Fruit fly (Drosophila melanogaster) whole organism, embryonic: ENCODE measurements around the gene CG31467.

Experiments
- ATbp ChIP-seq: fragments of 200-800 bp; sonication (Bioruptor generic); optimal IDR thresholded peaks from 2 replicates; lab custom pipeline; 2017; ENCODE audit warnings: missing biosample characterization, mild to moderate bottlenecking, missing genetic modification characterization, missing genetic modification reagents
- C15 ChIP-seq: fragments of 200-800 bp; sonication (Bioruptor generic); IDR thresholded peaks from 3 replicates; pipeline ENCODE4 v1.3.6; 2022; ENCODE audit warnings: missing biosample characterization, missing genetic modification characterization
- CG10209 ChIP-seq: fragments of 200-800 bp; sonication (Bioruptor generic); optimal IDR thresholded peaks from 3 replicates; lab custom pipeline; 2017; ENCODE audit warnings: missing biosample characterization, mild to moderate bottlenecking, missing genetic modification characterization, missing genetic modification reagents
- CG11085 ChIP-seq: fragments of 200-800 bp; sonication (Bioruptor generic); IDR thresholded peaks from 2 replicates; pipeline ENCODE4 v1.3.6; 2022; ENCODE audit warnings: missing biosample characterization, missing genetic modification characterization
- CG11723 ChIP-seq: fragments of 200-800 bp; sonication (Bioruptor generic); optimal IDR thresholded peaks from 2 replicates; lab custom pipeline; 2017; ENCODE audit warnings: missing biosample characterization, mild to moderate bottlenecking, missing genetic modification characterization
- CG13296 ChIP-seq: fragments of 200-800 bp; sonication (Bioruptor generic); optimal IDR thresholded peaks from 3 replicates; lab custom pipeline; 2018; ENCODE audit warnings: missing biosample characterization, mild to moderate bottlenecking, missing genetic modification characterization
- CG13424 ChIP-seq: fragments of 200-800 bp; sonication (Bioruptor generic); optimal IDR thresholded peaks from 2 replicates; lab custom pipeline; 2019; ENCODE audit warnings: missing biosample characterization, mild to moderate bottlenecking, missing genetic modification characterization, moderate library complexity
- CG15269 ChIP-seq: fragments of 200-800 bp; sonication (Bioruptor generic); optimal IDR thresholded peaks from 2 replicates; lab custom pipeline; 2018; ENCODE audit warnings: missing biosample characterization, mild to moderate bottlenecking, missing genetic modification characterization, moderate library complexity
- CG17328 ChIP-seq: fragments of 200-800 bp; sonication (Bioruptor generic); IDR thresholded peaks from 2 replicates; pipeline ENCODE4 v1.3.6; 2022; ENCODE audit warnings: missing biosample characterization, missing genetic modification characterization
- CG18476 ChIP-seq: fragments of 200-800 bp; sonication (Bioruptor generic); optimal IDR thresholded peaks from 2 replicates; lab custom pipeline; 2016; ENCODE audit warnings: missing biosample characterization, mild to moderate bottlenecking, missing genetic modification characterization
- CG2120 ChIP-seq: fragments of 200-800 bp; sonication (Bioruptor generic); optimal IDR thresholded peaks from 3 replicates; lab custom pipeline; 2016; ENCODE audit warnings: missing biosample characterization, missing genetic modification characterization
- CG2199 ChIP-seq: fragments of 200-800 bp; sonication (Bioruptor generic); IDR thresholded peaks from 3 replicates; pipeline ENCODE4 v1.3.6; 2022; ENCODE audit warnings: missing biosample characterization, missing genetic modification characterization
- CG2712 ChIP-seq: fragments of 200-800 bp; optimal IDR thresholded peaks from 3 replicates; lab custom pipeline; 2019; ENCODE audit warnings: missing biosample characterization, mild to moderate bottlenecking, missing genetic modification characterization, moderate library complexity
- CG30020 ChIP-seq: fragments of 200-800 bp; optimal IDR thresholded peaks from 2 replicates; lab custom pipeline; 2019; ENCODE audit warnings: missing biosample characterization, mild to moderate bottlenecking, missing genetic modification characterization, moderate library complexity
- CG30403 ChIP-seq: fragments of 200-800 bp; sonication (Bioruptor generic); optimal IDR thresholded peaks from 3 replicates; lab custom pipeline; 2016; ENCODE audit warnings: missing biosample characterization, missing genetic modification characterization
- CG34224 ChIP-seq: fragments of 200-800 bp; sonication (Bioruptor generic); IDR thresholded peaks from 3 replicates; pipeline ENCODE4 v1.3.6; 2022; ENCODE audit warnings: missing biosample characterization, missing genetic modification characterization; ENCODE audit not compliant: partially characterized antibody
- CG3838 ChIP-seq: fragments of 200-800 bp; sonication (Bioruptor generic); optimal IDR thresholded peaks from 3 replicates; lab custom pipeline; 2016; ENCODE audit warnings: missing biosample characterization, missing genetic modification characterization
- CG4282 ChIP-seq: fragments of 200-800 bp; sonication (Bioruptor generic); optimal IDR thresholded peaks from 2 replicates; lab custom pipeline; 2016; ENCODE audit warnings: missing biosample characterization, missing genetic modification characterization
- CG4820 ChIP-seq: fragments of 200-800 bp; sonication (Bioruptor generic); optimal IDR thresholded peaks from 3 replicates; lab custom pipeline; 2016; ENCODE audit warnings: missing biosample characterization, missing genetic modification characterization
- CG5180 ChIP-seq: fragments of 200-800 bp; sonication (Bioruptor generic); optimal IDR thresholded peaks from 3 replicates; lab custom pipeline; 2017; ENCODE audit warnings: missing biosample characterization, missing genetic modification characterization, mild to moderate bottlenecking, moderate library complexity, missing genetic modification reagents
- CG8359 ChIP-seq: fragments of 200-800 bp; sonication (Bioruptor generic); optimal IDR thresholded peaks from 2 replicates; lab custom pipeline; 2017; ENCODE audit warnings: missing biosample characterization, mild to moderate bottlenecking, missing genetic modification characterization, borderline replicate concordance
- CG9609 ChIP-seq: fragments of 200-800 bp; sonication (Bioruptor generic); optimal IDR thresholded peaks from 3 replicates; lab custom pipeline; 2016; ENCODE audit warnings: missing biosample characterization, missing genetic modification characterization
- Dbx ChIP-seq: fragments of 200-800 bp; sonication (Bioruptor generic); IDR thresholded peaks from 3 replicates; pipeline ENCODE4 v1.3.6; 2022; ENCODE audit warnings: missing biosample characterization, missing genetic modification characterization
- GATAe ChIP-seq: fragments of 200-800 bp; sonication (Bioruptor generic); conservative IDR thresholded peaks from 2 replicates; pipeline ENCODE4 v1.3.6; 2022; ENCODE audit warnings: missing biosample characterization, missing genetic modification characterization
- Gsc ChIP-seq: fragments of 200-800 bp; sonication (Bioruptor generic); IDR thresholded peaks from 2 replicates; pipeline ENCODE4 v1.3.6; 2022; ENCODE audit warnings: missing biosample characterization, missing genetic modification characterization
- HHEX ChIP-seq: fragments of 200-800 bp; sonication (Bioruptor generic); optimal IDR thresholded peaks from 3 replicates; lab custom pipeline; 2017; ENCODE audit warnings: missing biosample characterization, mild to moderate bottlenecking, missing genetic modification characterization, missing genetic modification reagents
- Hr78 ChIP-seq, 2 experiments: fragments of 200-800 bp in 1 of 2; fragments of >200 bp in 1 of 2; sonication (Bioruptor generic) in 1 of 2; optimal IDR thresholded peaks; 2 replicates each; lab custom pipeline; 2017 to 2019; ENCODE audit warnings: missing biosample characterization in 2 of 2, missing genetic modification characterization in 2 of 2, mild to moderate bottlenecking in 1 of 2, moderate library complexity in 1 of 2
- Mrtf ChIP-seq: fragments of 200-800 bp; sonication (Bioruptor generic); IDR thresholded peaks from 3 replicates; pipeline ENCODE4 v1.3.6; 2022; ENCODE audit warnings: missing biosample characterization, missing genetic modification characterization
- NFAT ChIP-seq: fragments of 200-800 bp; sonication (Bioruptor generic); IDR thresholded peaks from 2 replicates; pipeline ENCODE4 v1.3.6; 2022; ENCODE audit warnings: missing biosample characterization, missing genetic modification characterization
- Ptx1 ChIP-seq: fragments of 200-800 bp; sonication (Bioruptor generic); IDR thresholded peaks from 2 replicates; pipeline ENCODE4 v1.3.6; 2022; ENCODE audit warnings: missing biosample characterization, missing genetic modification characterization
- Sox102F ChIP-seq: fragments of 200-800 bp; sonication (Bioruptor generic); optimal IDR thresholded peaks from 2 replicates; lab custom pipeline; 2018; ENCODE audit warnings: missing biosample characterization, mild to moderate bottlenecking, missing genetic modification characterization, moderate library complexity
- Xbp1 ChIP-seq: fragments of 200-800 bp; sonication (Bioruptor generic); optimal IDR thresholded peaks from 3 replicates; lab custom pipeline; 2016; ENCODE audit warnings: missing biosample characterization, mild to moderate bottlenecking, missing genetic modification characterization
- az2 ChIP-seq: fragments of 200-800 bp; sonication (Bioruptor generic); optimal IDR thresholded peaks from 3 replicates; lab custom pipeline; 2016; ENCODE audit warnings: missing biosample characterization, missing genetic modification characterization
- bowl ChIP-seq: fragments of 200-800 bp; sonication (Bioruptor generic); IDR thresholded peaks from 2 replicates; pipeline ENCODE4 v1.3.6; 2022; ENCODE audit warnings: missing biosample characterization, missing genetic modification characterization
- ci ChIP-seq: fragments of 200-800 bp; sonication (Bioruptor generic); IDR thresholded peaks from 3 replicates; pipeline ENCODE4 v1.3.6; 2022; ENCODE audit warnings: missing biosample characterization, missing genetic modification characterization
- dysf ChIP-seq: fragments of 200-800 bp; sonication (Bioruptor generic); IDR thresholded peaks from 3 replicates; pipeline ENCODE4 v1.3.6; 2022; ENCODE audit warnings: missing biosample characterization, missing genetic modification characterization
- emc ChIP-seq: fragments of 200-800 bp; sonication (Bioruptor generic); optimal IDR thresholded peaks from 2 replicates; lab custom pipeline; 2016; ENCODE audit warnings: missing biosample characterization, missing genetic modification characterization
- esg ChIP-seq: fragments of 200-800 bp; sonication (Bioruptor generic); conservative IDR thresholded peaks from 2 replicates; pipeline ENCODE4 v1.3.6; 2022; ENCODE audit warnings: missing biosample characterization, missing genetic modification characterization
- grau ChIP-seq: fragments of 200-800 bp; optimal IDR thresholded peaks from 3 replicates; lab custom pipeline; 2019; ENCODE audit warnings: missing biosample characterization, mild to moderate bottlenecking, missing genetic modification characterization, moderate library complexity
- lilli ChIP-seq: fragments of 200-800 bp; sonication (Bioruptor generic); optimal IDR thresholded peaks from 3 replicates; lab custom pipeline; 2016; ENCODE audit warnings: missing biosample characterization, missing genetic modification characterization
- run ChIP-seq: fragments of 200-800 bp; sonication (Bioruptor generic); optimal IDR thresholded peaks from 3 replicates; lab custom pipeline; 2018; ENCODE audit warnings: missing biosample characterization, mild to moderate bottlenecking, missing genetic modification characterization
- seq ChIP-seq: fragments of 200-800 bp; sonication (Bioruptor generic); IDR thresholded peaks from 2 replicates; pipeline ENCODE4 v1.3.6; 2022; ENCODE audit warnings: missing biosample characterization, missing genetic modification characterization
- slou ChIP-seq: fragments of 200-800 bp; sonication (Bioruptor generic); optimal IDR thresholded peaks from 3 replicates; lab custom pipeline; 2016; ENCODE audit warnings: missing biosample characterization, missing genetic modification characterization
- sug ChIP-seq: fragments of 200-800 bp; optimal IDR thresholded peaks from 2 replicates; lab custom pipeline; 2019; ENCODE audit warnings: missing biosample characterization, mild to moderate bottlenecking, missing genetic modification characterization, moderate library complexity
- tap ChIP-seq: fragments of 200-800 bp; optimal IDR thresholded peaks from 3 replicates; lab custom pipeline; 2019; ENCODE audit warnings: missing biosample characterization, mild to moderate bottlenecking, missing genetic modification characterization, moderate library complexity
- unc-4 ChIP-seq: fragments of 200-800 bp; sonication (Bioruptor generic); IDR thresholded peaks from 2 replicates; pipeline ENCODE4 v1.3.6; 2022; ENCODE audit warnings: missing biosample characterization, missing genetic modification characterization; ENCODE audit not compliant: partially characterized antibody
- vnd ChIP-seq: fragments of 200-800 bp; sonication (Bioruptor generic); IDR thresholded peaks from 3 replicates; pipeline ENCODE4 v1.3.6; 2022; ENCODE audit warnings: missing biosample characterization, missing genetic modification characterization; ENCODE audit not compliant: partially characterized antibody
- vvl ChIP-seq: fragments of 200-800 bp; sonication (Bioruptor generic); IDR thresholded peaks from 2 replicates; pipeline ENCODE4 v1.3.6; 2022; ENCODE audit warnings: missing biosample characterization, missing genetic modification characterization

CG31467 gene

dm6 chr3R:10678935-10679565, 27.6 kb downstream of the CG31467 start (continued):
- TF ChIP-seq CG17328 (GFP tag; lab: Robert Waterston, UW) (peak; percentile 55), CG2712 (peak; percentile 22), CG2120 (peak; percentile 31), ci (GFP tag; lab: Robert Waterston, UW) (0 out of 3 replicates have a peak, but pooled peaks have one; percentile 26), Xbp1 (GFP tag; lab: Kevin White, UChicago) (peak; percentile 25), CG30403 (peak; percentile 12), lilli (GFP tag; lab: Kevin White, UChicago) (peak; percentile 5), CG10209 (peak; percentile 3), CG15269 (tag; lab: Kevin White, UChicago) (peak; percentile 24), grau (peak; percentile 27), sug (tag; lab: Kevin White, UChicago) (peak; percentile 13), NFAT (GFP tag; lab: Robert Waterston, UW) (no peak), vvl (0 out of 2 replicates have a peak, but pooled peaks have one; percentile 6), Ptx1 (GFP tag; lab: Robert Waterston, UW) (peak; percentile 25; the same call in 1 of the 2 replicates), Sox102F (GFP tag; lab: Kevin White, UChicago) (peak; percentile 27), Hr78 (GFP tag; optimal IDR thresholded peaks at IDR 0.05; lab: Kevin White, UChicago) (peak in 1 of 2 experiments; percentile 3), esg (0 out of 2 replicates have a peak, but pooled peaks have one; percentile 7)

- TF ChIP-seq run (tag; lab: Kevin White, UChicago) (no peak), CG30020 (tag; lab: Kevin White, UChicago) (no peak), CG8359 (GFP tag; lab: Kevin White, UChicago) (no peak), CG9609 (no peak), slou (no peak), CG13296 (GFP tag; lab: Kevin White, UChicago) (peak; percentile 9), CG11723 (GFP tag; lab: Kevin White, UChicago) (no peak), seq (GFP tag; lab: Robert Waterston, UW) (no peak), Mrtf (GFP tag; lab: Robert Waterston, UW) (no peak), Xbp1 (GFP tag; lab: Kevin White, UChicago) (no peak), CG11085 (GFP tag; lab: Robert Waterston, UW) (no peak), CG2199 (GFP tag; lab: Robert Waterston, UW) (peak; percentile 93), HHEX (no peak), Dbx (GFP tag; lab: Robert Waterston, UW) (no peak), CG34224 (GFP tag; lab: Robert Waterston, UW) (no peak), vnd (no peak), dysf (peak; percentile 62; the same call in 2 of the 3 replicates), CG4282 (peak; percentile 29), ATbp (GFP tag; lab: Kevin White, UChicago) (no peak), CG4820 (no peak), tap (tag; lab: Kevin White, UChicago) (no peak), CG3838 (GFP tag; lab: Kevin White, UChicago) (no peak), GATAe (GFP tag; lab: Robert Waterston, UW) (0 out of 2 replicates have a peak, but pooled peaks have one; percentile 12), CG5180 (GFP tag; lab: Kevin White, UChicago) (no peak), emc (no peak), unc-4 (0 out of 2 replicates have a peak, but pooled peaks have one; percentile 20), bowl (no peak), CG18476 (GFP tag; lab: Kevin White, UChicago) (no peak), az2 (GFP tag; lab: Kevin White, UChicago) (no peak), CG13424 (tag; lab: Kevin White, UChicago) (peak; percentile 17), C15 (no peak), Gsc (GFP tag; lab: Robert Waterston, UW) (no peak)
Measured at dm6 chr3R:10677245-10677902, 29.3 kb downstream of the CG31467 start, which contains the start of gene CG6465. Gene CG6465, minus strand, starts transcription at chr3R:10677251.
